Worm (Caenorhabditis elegans) whole organism, mixed stage, embryonic: ENCODE data around the gene pgm-1.

ENCODE experiments used
- M03D4.4 ChIP-seq: sonication (generic microtip); optimal IDR thresholded peaks from 2 replicates; lab custom pipeline; 2017; ENCODE audit warnings: mild to moderate bottlenecking, missing genetic modification characterization, missing compliant biosample characterization
- blmp-1 ChIP-seq: fragments of 150-350 bp; optimal IDR thresholded peaks from 2 replicates; lab custom pipeline; 2014; ENCODE audit warnings: missing biosample characterization, missing genetic modification characterization
- elt-3 ChIP-seq: fragments of 150-350 bp; optimal IDR thresholded peaks from 2 replicates; lab custom pipeline; 2014; ENCODE audit warnings: missing biosample characterization, missing genetic modification characterization
- flh-1 ChIP-seq: fragments of 200-800 bp; sonication (Bioruptor generic); optimal IDR thresholded peaks from 2 replicates; lab custom pipeline; 2018; ENCODE audit warnings: mild to moderate bottlenecking, missing genetic modification characterization, moderate library complexity, missing compliant biosample characterization
- lsy-2 ChIP-seq: fragments of 150-350 bp; optimal IDR thresholded peaks from 2 replicates; lab custom pipeline; 2014; ENCODE audit warnings: missing biosample characterization, missing genetic modification characterization
- mls-2 ChIP-seq: sonication (generic microtip); optimal IDR thresholded peaks from 2 replicates; lab custom pipeline; 2016; ENCODE audit warnings: mild to moderate bottlenecking, missing genetic modification characterization, moderate library complexity, missing compliant biosample characterization
- nhr-12 ChIP-seq: fragments of 150-350 bp; optimal IDR thresholded peaks from 2 replicates; lab custom pipeline; 2014; ENCODE audit warnings: missing biosample characterization, missing genetic modification characterization
- nhr-28 ChIP-seq: fragments of 150-350 bp; optimal IDR thresholded peaks from 2 replicates; lab custom pipeline; 2014; ENCODE audit warnings: missing biosample characterization, missing genetic modification characterization
- pha-4 ChIP-seq: fragments of 150-350 bp; optimal IDR thresholded peaks from 2 replicates; lab custom pipeline; 2018; ENCODE audit warnings: missing biosample characterization, missing genetic modification reagents, missing genetic modification characterization
- snpc-4 ChIP-seq: fragments of 150-350 bp; optimal IDR thresholded peaks from 2 replicates; lab custom pipeline; 2014; ENCODE audit warnings: missing biosample characterization, missing genetic modification characterization
- tbx-8 ChIP-seq: fragments of 200-800 bp; sonication (Bioruptor generic); optimal IDR thresholded peaks from 2 replicates; lab custom pipeline; 2018; ENCODE audit warnings: mild to moderate bottlenecking, missing genetic modification characterization, moderate library complexity, missing compliant biosample characterization
- unc-62 ChIP-seq: fragments of 150-350 bp; optimal IDR thresholded peaks from 2 replicates; lab custom pipeline; 2014; ENCODE audit warnings: missing biosample characterization, missing genetic modification reagents, missing genetic modification characterization
- ztf-11 ChIP-seq: fragments of 150-350 bp; optimal IDR thresholded peaks from 2 replicates; lab custom pipeline; 2014; ENCODE audit warnings: missing biosample characterization, missing genetic modification characterization

ce11 chrII:4905331-4905730 is 16.1 kb downstream of the pgm-1 start:
- TF ChIP-seq M03D4.4 = no peak
- TF ChIP-seq flh-1 = no peak
- TF ChIP-seq lsy-2 (tag; lab: Kevin White, UChicago) = no peak
- no peak for TF ChIP-seq snpc-4 (tag; lab: Kevin White, UChicago)
- no peak for TF ChIP-seq pha-4 (tag; lab: Kevin White, UChicago)
- TF ChIP-seq ztf-11 (tag; lab: Kevin White, UChicago) = no peak
- no peak for TF ChIP-seq unc-62 (GFP tag; lab: Kevin White, UChicago)
- TF ChIP-seq elt-3 (tag; lab: Kevin White, UChicago) = no peak
- TF ChIP-seq mls-2 (tag; lab: Kevin White, UChicago) = no peak
- TF ChIP-seq nhr-12 (tag; lab: Kevin White, UChicago) = no peak
- TF ChIP-seq tbx-8 (GFP tag; lab: Kevin White, UChicago) = no peak
- TF ChIP-seq nhr-28 (tag; lab: Kevin White, UChicago) = no peak
- no peak for TF ChIP-seq blmp-1
